Fruit fly (Drosophila melanogaster): ENCODE data around the gene CG5149.

Gene CG5149

DNA sequence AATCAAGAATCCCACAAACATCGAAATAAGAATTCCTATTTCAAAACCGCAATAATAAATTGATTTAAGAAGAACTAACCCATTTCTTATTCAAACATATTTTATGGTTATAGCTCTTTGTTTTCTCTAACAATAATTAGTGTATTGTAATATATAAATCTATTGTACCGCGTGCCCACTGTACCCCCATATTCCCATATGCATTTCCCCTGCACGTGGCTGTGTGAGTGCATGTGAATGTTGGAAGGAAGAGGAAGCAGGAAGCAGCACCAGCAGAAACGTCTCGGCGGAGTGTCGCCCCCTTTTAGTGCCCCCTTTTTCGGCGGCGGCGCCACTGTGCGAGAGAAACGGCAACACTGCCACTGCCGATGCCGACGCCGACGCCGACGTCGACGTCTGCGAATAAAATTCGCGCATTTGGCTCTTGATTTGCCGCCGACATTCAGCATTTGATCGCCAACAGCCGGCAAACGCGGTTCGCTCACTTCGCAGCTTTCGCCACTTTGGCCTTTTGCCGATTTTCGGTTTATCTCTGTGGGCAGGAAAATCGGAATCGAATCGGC, 35.4 kb upstream of the CG5149 start (continued):
- TF ChIP-seq Poxn (GFP tag; IDR thresholded peaks at IDR 0.05), result no peak
- TF ChIP-seq CG1792 (GFP tag; optimal IDR thresholded peaks at IDR 0.05), result no peak
- TF ChIP-seq slbo (GFP tag; IDR thresholded peaks at IDR 0.05), result peak; percentile 84
- no peak for TF ChIP-seq hkb (optimal IDR thresholded peaks at IDR 0.05)
- TF ChIP-seq hkb (GFP tag; IDR thresholded peaks at IDR 0.05), result no peak
- TF ChIP-seq Dll (GFP tag; IDR thresholded peaks at IDR 0.05; ENCODE audit: partially characterized antibody), result no peak
- TF ChIP-seq eyg (GFP tag; optimal IDR thresholded peaks at IDR 0.05), result peak; percentile 16
- peak; percentile 55 for TF ChIP-seq HLHmδ (GFP tag; optimal IDR thresholded peaks at IDR 0.05)
- TF ChIP-seq kah (GFP tag; optimal IDR thresholded peaks at IDR 0.05), result no peak
- peak; percentile 32 for TF ChIP-seq stwl (tag; optimal IDR thresholded peaks at IDR 0.05)
- TF ChIP-seq bbx (GFP tag; IDR thresholded peaks at IDR 0.05; ENCODE audit: partially characterized antibody), result 0 out of 2 replicates have a peak, but pooled peaks have one; percentile 13
- TF ChIP-seq sqz (GFP tag; optimal IDR thresholded peaks at IDR 0.05), result no peak
- TF ChIP-seq oc (tag; optimal IDR thresholded peaks at IDR 0.05), result no peak
- peak; percentile 92 for TF ChIP-seq Med (GFP tag)
- TF ChIP-seq CG9876 (GFP tag; optimal IDR thresholded peaks at IDR 0.05), result no peak
- TF ChIP-seq CG18011 (GFP tag; optimal IDR thresholded peaks at IDR 0.05), result peak; percentile 73
- peak; percentile 21 for TF ChIP-seq CG33213 (GFP tag; optimal IDR thresholded peaks at IDR 0.05)
- TF ChIP-seq Camta (GFP tag; optimal IDR thresholded peaks at IDR 0.05), result peak; percentile 17
- TF ChIP-seq MBD-R2 (GFP tag; IDR thresholded peaks at IDR 0.05), result peak; percentile 38; the same call in 1 of the 2 replicates
- peak; percentile 56 for TF ChIP-seq B-H2 (GFP tag; optimal IDR thresholded peaks at IDR 0.05)
- TF ChIP-seq CG9797 (GFP tag; optimal IDR thresholded peaks at IDR 0.05), result peak; percentile 14
- TF ChIP-seq CTCF (GFP tag; optimal IDR thresholded peaks at IDR 0.05), result peak; percentile 92
- TF ChIP-seq Oaz (GFP tag; IDR thresholded peaks at IDR 0.05), result no peak
- TF ChIP-seq dm (GFP tag; optimal IDR thresholded peaks at IDR 0.05), result peak; percentile 38
- TF ChIP-seq Meics (GFP tag; optimal IDR thresholded peaks at IDR 0.05), result peak; percentile 39
- no peak for TF ChIP-seq CG7556 (GFP tag; optimal IDR thresholded peaks at IDR 0.05)
- peak; percentile 34 for TF ChIP-seq CG13775 (GFP tag; optimal IDR thresholded peaks at IDR 0.05)
- TF ChIP-seq GATAe (GFP tag; conservative IDR thresholded peaks at IDR 0.05), result no peak
- peak; percentile 33 for TF ChIP-seq CG8944 (GFP tag; optimal IDR thresholded peaks at IDR 0.05)
- peak; percentile 10 for TF ChIP-seq unpg (GFP tag; optimal IDR thresholded peaks at IDR 0.05)
- peak; percentile 22; the same call in 1 of the 3 replicates for TF ChIP-seq CG34224 (GFP tag; IDR thresholded peaks at IDR 0.05; ENCODE audit: partially characterized antibody)
- peak; percentile 36; the same call in 1 of the 2 replicates for TF ChIP-seq Ptx1 (GFP tag; IDR thresholded peaks at IDR 0.05)
- TF ChIP-seq so (GFP tag; IDR thresholded peaks at IDR 0.05), result 0 out of 3 replicates have a peak, but pooled peaks have one; percentile 14
- TF ChIP-seq Drgx (GFP tag; IDR thresholded peaks at IDR 0.05), result peak; percentile 81
- TF ChIP-seq schlank (tag; optimal IDR thresholded peaks at IDR 0.05), result no peak
- peak; percentile 29 for TF ChIP-seq vvl (GFP tag; IDR thresholded peaks at IDR 0.05)
- no peak for TF ChIP-seq odd (GFP tag; optimal IDR thresholded peaks at IDR 0.05)
- no peak for TF ChIP-seq zen (tag; optimal IDR thresholded peaks at IDR 0.05)
- TF ChIP-seq vnd (GFP tag; IDR thresholded peaks at IDR 0.05; ENCODE audit: partially characterized antibody), result no peak
- TF ChIP-seq CG8388 (GFP tag; optimal IDR thresholded peaks at IDR 0.05), result no peak
- TF ChIP-seq bcd (GFP tag; optimal IDR thresholded peaks at IDR 0.05), result peak; percentile 8
- peak; percentile 27 for TF ChIP-seq Dad (GFP tag; optimal IDR thresholded peaks at IDR 0.05)
- TF ChIP-seq CG9727 (GFP tag; optimal IDR thresholded peaks at IDR 0.05), result peak; percentile 37
- 0 out of 2 replicates have a peak, but pooled peaks have one; percentile 17 for TF ChIP-seq CG5953 (GFP tag; IDR thresholded peaks at IDR 0.05)
- peak; percentile 46; the same call in 1 of the 2 replicates for TF ChIP-seq esg (GFP tag; conservative IDR thresholded peaks at IDR 0.05)
- TF ChIP-seq CG4854 (GFP tag; optimal IDR thresholded peaks at IDR 0.05), result no peak
- TF ChIP-seq zfh2 (GFP tag; optimal IDR thresholded peaks at IDR 0.05), result peak; percentile 67
- no peak for TF ChIP-seq ro (GFP tag; IDR thresholded peaks at IDR 0.05)
- TF ChIP-seq CG14441 (GFP tag; IDR thresholded peaks at IDR 0.05), result peak; percentile 41; the same call in 1 of the 2 replicates
- TF ChIP-seq CG2202 (tag; optimal IDR thresholded peaks at IDR 0.05), result peak; percentile 5
- TF ChIP-seq zfh1 (GFP tag; IDR thresholded peaks at IDR 0.05), result peak; percentile 61; the same call in 1 of the 3 replicates

All from whole organism, embryonic.